Worm (Caenorhabditis elegans): Measurements from ENCODE around the gene Y51B9A.14.

Y51B9A.14 gene

DNA sequence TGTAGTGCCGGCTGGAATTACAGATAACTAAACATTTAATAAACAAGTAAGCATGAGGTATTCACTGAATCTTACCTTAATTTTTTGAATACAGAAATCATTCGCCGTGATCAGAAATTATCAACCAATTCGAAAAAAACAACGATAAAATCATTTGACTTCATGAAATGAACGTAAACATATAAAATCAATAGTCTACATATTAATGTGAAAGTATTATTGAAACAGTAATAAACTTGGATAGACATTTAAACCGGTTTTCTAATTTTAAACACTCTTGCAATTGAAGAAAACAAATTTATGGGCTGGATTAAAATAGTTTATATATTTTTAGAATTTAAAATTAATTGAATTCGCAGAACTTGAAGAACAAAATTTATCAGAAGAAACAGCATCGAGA, 43.6 kb upstream of the Y51B9A.14 start, which contains the start of gene chil-16:
TSS of gene chil-16 (minus strand) at position 101 of the 400 bp plus-strand sequence.
- TF ChIP-seq ces-1 (GFP tag; optimal IDR thresholded peaks at IDR 0.05), result no peak
- no peak for TF ChIP-seq unc-39 (tag; optimal IDR thresholded peaks at IDR 0.05)
- TF ChIP-seq ceh-43 (GFP tag; optimal IDR thresholded peaks at IDR 0.05), result no peak
- TF ChIP-seq nhr-237 (tag; optimal IDR thresholded peaks at IDR 0.05), result no peak
- TF ChIP-seq ceh-83 (GFP tag; optimal IDR thresholded peaks at IDR 0.05), result no peak
- TF ChIP-seq mls-2 (tag; optimal IDR thresholded peaks at IDR 0.05), result no peak
- TF ChIP-seq blmp-1 (tag; optimal IDR thresholded peaks at IDR 0.05), result no peak

DNA sequence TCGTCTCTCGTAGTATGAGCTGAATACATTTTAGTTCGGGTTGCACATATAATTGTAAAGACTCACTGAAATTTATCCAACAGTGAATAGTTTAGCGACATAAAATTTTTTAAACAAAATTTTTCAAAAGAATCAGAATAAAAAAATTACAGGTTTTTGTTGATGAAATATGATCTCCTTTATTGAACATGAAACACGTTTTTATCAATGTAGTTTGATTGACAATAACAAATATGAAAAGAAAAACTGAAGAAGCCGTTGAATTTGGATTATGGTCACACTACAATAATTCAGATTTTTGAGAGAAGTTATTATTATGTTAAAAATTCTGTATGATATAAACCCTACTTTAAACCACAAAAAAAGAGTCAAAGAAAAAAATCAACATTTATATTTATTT, 41.8 kb upstream of the Y51B9A.14 start, which contains the start of gene chil-17:
TSS of gene chil-17 (minus strand) at position 101 of the 400 bp plus-strand sequence.
- TF ChIP-seq bed-3 (GFP tag; optimal IDR thresholded peaks at IDR 0.05) (no peak), mls-2 (tag; optimal IDR thresholded peaks at IDR 0.05) (no peak), blmp-1 (tag; optimal IDR thresholded peaks at IDR 0.05) (no peak), elt-3 (tag; optimal IDR thresholded peaks at IDR 0.05) (no peak), nhr-2 (tag; optimal IDR thresholded peaks at IDR 0.05) (no peak), ceh-43 (GFP tag; optimal IDR thresholded peaks at IDR 0.05) (no peak), sptf-1 (tag; optimal IDR thresholded peaks at IDR 0.05) (no peak), nhr-28 (tag; optimal IDR thresholded peaks at IDR 0.05) (no peak), nhr-12 (tag; optimal IDR thresholded peaks at IDR 0.05) (no peak), unc-62 (GFP tag; optimal IDR thresholded peaks at IDR 0.05) (no peak), mab-5 (tag; optimal IDR thresholded peaks at IDR 0.05) (no peak), M03D4.4 (tag; optimal IDR thresholded peaks at IDR 0.05) (no peak), unc-120 (tag; optimal IDR thresholded peaks at IDR 0.05; ENCODE audit: poor library complexity, severe bottlenecking) (no peak), flh-1 (GFP tag; optimal IDR thresholded peaks at IDR 0.05) (no peak), lin-32 (GFP tag; optimal IDR thresholded peaks at IDR 0.05) (no peak), ceh-83 (GFP tag; optimal IDR thresholded peaks at IDR 0.05) (no peak)

DNA sequence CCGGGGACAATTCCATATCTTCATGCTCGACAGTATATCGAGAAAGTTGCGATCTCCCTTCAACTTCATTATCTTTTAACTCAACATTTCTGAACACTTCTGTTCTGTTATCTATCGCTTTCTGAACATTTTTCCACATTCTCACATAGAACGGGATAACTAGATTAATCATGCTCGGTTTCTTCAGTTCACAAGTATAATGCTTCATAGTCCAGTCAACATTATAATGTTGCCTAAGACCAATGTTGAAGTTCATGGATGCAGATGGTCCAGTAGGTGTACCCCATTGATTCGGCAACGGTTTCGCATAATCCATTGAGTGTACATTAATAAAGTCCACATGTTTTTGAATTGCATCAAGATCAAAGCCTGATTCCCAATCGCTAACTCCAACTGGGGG, 40.6 kb upstream of the Y51B9A.14 start:
- TF ChIP-seq lin-13 (tag; optimal IDR thresholded peaks at IDR 0.05) (no peak), nhr-2 (tag; optimal IDR thresholded peaks at IDR 0.05) (no peak), bed-3 (GFP tag; optimal IDR thresholded peaks at IDR 0.05) (no peak), unc-39 (tag; optimal IDR thresholded peaks at IDR 0.05) (no peak), lsy-2 (tag; optimal IDR thresholded peaks at IDR 0.05) (no peak), unc-62 (GFP tag; optimal IDR thresholded peaks at IDR 0.05) (no peak), nhr-12 (tag; optimal IDR thresholded peaks at IDR 0.05) (no peak), nhr-28 (tag; optimal IDR thresholded peaks at IDR 0.05) (no peak), sptf-1 (tag; optimal IDR thresholded peaks at IDR 0.05) (no peak)

DNA sequence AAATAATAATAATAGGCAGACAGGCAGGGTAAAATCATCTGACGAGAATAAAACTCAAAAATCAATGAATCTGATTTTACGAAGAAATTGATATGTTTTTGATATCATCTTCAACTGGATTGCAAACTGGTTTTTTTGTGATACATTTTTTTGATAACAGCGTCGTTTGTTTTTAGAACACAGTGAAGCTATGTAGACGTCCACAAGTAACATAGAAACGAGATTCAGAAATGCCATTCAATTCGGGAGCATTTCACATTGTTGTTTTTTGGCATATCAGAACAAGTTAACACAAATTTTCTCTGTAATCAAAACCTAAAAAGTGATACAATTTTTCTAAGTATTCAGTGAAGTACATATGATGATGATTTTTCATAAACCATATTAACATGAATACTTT, 40.0 kb upstream of the Y51B9A.14 start, which contains the start of gene chil-13:
TSS of gene chil-13 (minus strand) at position 101 of the 400 bp plus-strand sequence.
- TF ChIP-seq hlh-1 (tag; optimal IDR thresholded peaks at IDR 0.05) (no peak), pha-4 (tag; optimal IDR thresholded peaks at IDR 0.05) (no peak), unc-120 (tag; optimal IDR thresholded peaks at IDR 0.05; ENCODE audit: poor library complexity, severe bottlenecking) (no peak), lin-13 (tag; optimal IDR thresholded peaks at IDR 0.05) (no peak), lin-32 (GFP tag; optimal IDR thresholded peaks at IDR 0.05) (no peak), elt-1 (tag; optimal IDR thresholded peaks at IDR 0.05; ENCODE audit: borderline replicate concordance, insufficient read depth) (no peak), bed-3 (GFP tag; optimal IDR thresholded peaks at IDR 0.05) (no peak), M03D4.4 (tag; optimal IDR thresholded peaks at IDR 0.05) (no peak), tbx-8 (GFP tag; optimal IDR thresholded peaks at IDR 0.05) (no peak), zip-8 (tag; optimal IDR thresholded peaks at IDR 0.05) (no peak), elt-3 (tag; optimal IDR thresholded peaks at IDR 0.05) (no peak), nhr-2 (tag; optimal IDR thresholded peaks at IDR 0.05) (no peak), mep-1 (tag; optimal IDR thresholded peaks at IDR 0.05) (no peak)

DNA sequence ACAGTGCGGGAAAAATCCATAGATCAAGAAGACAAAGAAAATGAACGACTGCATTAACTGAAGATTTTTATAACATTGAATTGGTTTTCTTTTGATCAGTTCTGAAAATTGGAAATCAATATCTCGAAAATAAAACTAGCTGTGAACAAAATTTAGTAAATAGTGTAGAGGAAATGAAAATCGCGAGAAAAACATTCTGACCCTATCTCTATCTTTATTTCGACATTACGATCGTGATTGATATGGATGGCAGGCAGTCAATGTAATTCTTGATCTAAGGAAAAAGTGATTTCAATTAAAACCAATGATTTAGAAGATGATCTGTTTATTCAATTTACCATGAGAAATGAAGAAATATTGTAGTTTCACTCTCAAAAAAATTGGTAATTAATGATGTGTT, 37.7 kb upstream of the Y51B9A.14 start, which contains the start of gene kin-16:
TSS of gene kin-16 (minus strand) at position 101 of the 400 bp plus-strand sequence.
- TF ChIP-seq pha-4 (tag; optimal IDR thresholded peaks at IDR 0.05) (no peak), mep-1 (tag; optimal IDR thresholded peaks at IDR 0.05) (no peak), sptf-1 (tag; optimal IDR thresholded peaks at IDR 0.05) (no peak), ces-1 (GFP tag; optimal IDR thresholded peaks at IDR 0.05) (no peak), nhr-76 (tag; optimal IDR thresholded peaks at IDR 0.05) (no peak), M03D4.4 (tag; optimal IDR thresholded peaks at IDR 0.05) (no peak), nhr-2 (tag; optimal IDR thresholded peaks at IDR 0.05) (no peak), ceh-39 (tag; optimal IDR thresholded peaks at IDR 0.05) (no peak), ceh-43 (GFP tag; optimal IDR thresholded peaks at IDR 0.05) (no peak), zip-8 (tag; optimal IDR thresholded peaks at IDR 0.05) (no peak), blmp-1 (tag; optimal IDR thresholded peaks at IDR 0.05) (no peak), flh-1 (GFP tag; optimal IDR thresholded peaks at IDR 0.05) (no peak)

Measured in whole organism, mixed stage, embryonic.